Worm (Caenorhabditis elegans): ENCODE data around the gene ugt-55.

The ugt-55 gene

DNA sequence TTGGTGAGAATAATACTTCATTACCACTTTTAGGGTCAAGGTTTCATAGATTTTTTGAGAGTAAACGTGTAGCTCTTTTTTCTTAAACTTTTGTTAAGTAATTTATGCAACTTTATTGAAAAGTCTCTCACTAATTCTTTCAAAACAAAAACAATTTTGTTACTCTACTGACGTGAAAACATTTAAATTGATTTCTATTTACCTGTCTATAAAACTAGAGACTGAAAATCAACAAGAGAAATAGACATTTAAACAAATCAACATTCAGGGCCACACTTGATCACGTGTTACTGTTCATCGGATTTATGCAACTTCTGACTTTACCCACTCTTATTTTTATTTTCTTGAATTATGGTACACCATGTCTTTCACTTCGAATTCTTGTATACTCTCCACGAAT lies at the start of gene ugt-55:
ugt-55 (plus strand) TSS at position 301 of the 400 bp plus-strand sequence.
- no peak for TF ChIP-seq W03F9.2 (tag; optimal IDR thresholded peaks at IDR 0.05)
- TF ChIP-seq dao-5 (tag; optimal IDR thresholded peaks at IDR 0.05): no peak
- no peak for TF ChIP-seq him-1 (tag; optimal IDR thresholded peaks at IDR 0.05)

- no peak for TF ChIP-seq dao-5 (tag; optimal IDR thresholded peaks at IDR 0.05)
- no peak for TF ChIP-seq him-1 (tag; optimal IDR thresholded peaks at IDR 0.05)
- no peak for TF ChIP-seq W03F9.2 (tag; optimal IDR thresholded peaks at IDR 0.05)
These were observed 47.8 kb upstream of the ugt-55 start for ce11 chrV:12208678-12209077.

- TF ChIP-seq him-1 (tag; optimal IDR thresholded peaks at IDR 0.05) (no peak), W03F9.2 (tag; optimal IDR thresholded peaks at IDR 0.05) (no peak), dao-5 (tag; optimal IDR thresholded peaks at IDR 0.05) (no peak)
These were observed 46.5 kb upstream of the ugt-55 start for ce11 chrV:12209951-12210350.

DNA sequence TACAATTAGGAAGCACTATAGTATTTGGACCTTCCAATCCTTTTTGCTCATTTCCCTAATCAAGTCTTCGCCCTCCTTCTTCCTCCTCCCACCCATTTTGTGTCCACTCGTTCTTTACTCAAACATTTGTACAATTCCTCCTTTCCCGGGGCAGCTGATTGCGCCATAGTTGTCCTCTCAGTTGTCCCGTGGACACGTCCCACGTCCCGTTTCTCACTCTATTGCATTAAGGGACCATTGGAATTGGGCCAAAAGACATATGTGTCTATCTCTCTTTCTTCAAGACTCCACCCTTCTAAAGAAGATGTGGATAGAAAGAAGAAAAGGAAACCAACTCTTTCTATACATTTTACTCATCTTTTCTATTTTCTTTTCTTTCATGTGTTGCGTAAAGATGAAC lies 45.4 kb upstream of the ugt-55 start:
- TF ChIP-seq dao-5 (tag; optimal IDR thresholded peaks at IDR 0.05) (no peak), W03F9.2 (tag; optimal IDR thresholded peaks at IDR 0.05) (no peak), him-1 (tag; optimal IDR thresholded peaks at IDR 0.05) (no peak)

- no peak for TF ChIP-seq W03F9.2 (tag; optimal IDR thresholded peaks at IDR 0.05)
- no peak for TF ChIP-seq him-1 (tag; optimal IDR thresholded peaks at IDR 0.05)
- TF ChIP-seq dao-5 (tag; optimal IDR thresholded peaks at IDR 0.05): no peak
These were observed 43.5 kb upstream of the ugt-55 start, which contains the start of gene vab-8 for ce11 chrV:12213027-12213426. Gene vab-8 (plus strand): TSS chrV:12213327.

DNA sequence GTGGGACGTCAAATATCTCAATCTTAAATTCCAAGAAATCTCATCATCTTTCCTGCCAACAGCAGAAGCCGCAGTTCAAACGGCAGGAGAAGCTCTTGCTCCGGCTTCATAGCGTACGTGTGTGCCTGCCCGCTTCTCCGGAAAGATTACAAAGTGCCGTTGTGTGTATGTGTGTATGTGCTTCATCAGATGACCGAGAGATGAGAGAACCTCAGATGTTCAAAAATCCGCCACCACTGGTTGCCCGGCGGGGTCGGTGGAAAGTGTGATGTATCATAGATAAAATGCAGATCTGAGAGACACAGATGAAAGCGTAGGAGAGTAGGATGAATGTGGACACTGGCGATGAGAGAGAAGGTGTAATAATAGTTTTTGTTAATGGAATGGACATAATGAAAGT lies 23.1 kb upstream of the ugt-55 start:
- TF ChIP-seq him-1 (tag; optimal IDR thresholded peaks at IDR 0.05): no peak
- TF ChIP-seq W03F9.2 (tag; optimal IDR thresholded peaks at IDR 0.05): no peak
- TF ChIP-seq dao-5 (tag; optimal IDR thresholded peaks at IDR 0.05): no peak

- no peak for TF ChIP-seq him-1 (tag; optimal IDR thresholded peaks at IDR 0.05)
- TF ChIP-seq dao-5 (tag; optimal IDR thresholded peaks at IDR 0.05): no peak
- no peak for TF ChIP-seq W03F9.2 (tag; optimal IDR thresholded peaks at IDR 0.05)
These were observed 22.0 kb upstream of the ugt-55 start, which contains the start of gene myo-3 for ce11 chrV:12234293-12235004. Gene myo-3 (minus strand): TSS chrV:12234343.

DNA sequence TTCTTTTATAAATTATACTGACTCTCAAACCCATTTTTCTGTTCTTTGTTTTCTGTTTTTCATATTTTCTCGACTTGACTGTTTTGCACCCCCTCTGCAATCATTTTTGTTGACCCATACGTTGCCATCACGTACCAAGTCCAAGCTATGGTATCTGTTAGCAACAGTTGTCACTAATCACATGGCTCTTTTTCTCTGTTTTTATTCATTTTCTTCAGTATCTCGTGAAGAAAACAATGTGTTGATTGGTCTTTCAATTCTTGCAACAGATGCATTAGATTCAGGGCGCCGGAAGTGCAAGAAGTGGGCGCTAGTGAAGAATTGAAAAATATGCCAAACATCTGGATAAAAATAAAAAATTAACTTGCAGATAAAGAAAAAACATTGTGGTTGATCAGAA lies 21.0 kb upstream of the ugt-55 start:
- TF ChIP-seq W03F9.2 (tag; optimal IDR thresholded peaks at IDR 0.05) (no peak), dao-5 (tag; optimal IDR thresholded peaks at IDR 0.05) (no peak), him-1 (tag; optimal IDR thresholded peaks at IDR 0.05) (no peak)

DNA sequence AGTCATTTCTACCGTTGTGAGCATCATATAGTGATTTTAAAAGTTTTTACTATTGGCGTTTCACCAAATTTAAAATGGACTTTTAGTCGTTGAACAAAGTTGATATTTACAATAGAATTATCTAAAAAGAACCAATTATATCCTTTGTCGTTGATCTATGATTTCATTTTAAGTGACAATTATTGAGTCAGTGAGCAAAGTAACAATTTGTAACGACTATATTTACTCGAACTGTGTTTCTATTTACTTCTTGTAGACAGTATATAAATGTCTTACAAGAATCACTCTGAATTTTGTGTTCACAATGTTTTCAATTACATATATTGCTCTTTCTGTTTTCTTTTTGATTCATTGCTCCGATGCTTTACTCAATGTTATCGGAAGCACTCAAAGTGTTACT lies 15.4 kb upstream of the ugt-55 start, which contains the start of gene ttr-22:
ttr-22 (plus strand) TSS at position 301 of the 400 bp plus-strand sequence.
- TF ChIP-seq dao-5 (tag; optimal IDR thresholded peaks at IDR 0.05) (no peak), him-1 (tag; optimal IDR thresholded peaks at IDR 0.05) (no peak), W03F9.2 (tag; optimal IDR thresholded peaks at IDR 0.05) (no peak)

DNA sequence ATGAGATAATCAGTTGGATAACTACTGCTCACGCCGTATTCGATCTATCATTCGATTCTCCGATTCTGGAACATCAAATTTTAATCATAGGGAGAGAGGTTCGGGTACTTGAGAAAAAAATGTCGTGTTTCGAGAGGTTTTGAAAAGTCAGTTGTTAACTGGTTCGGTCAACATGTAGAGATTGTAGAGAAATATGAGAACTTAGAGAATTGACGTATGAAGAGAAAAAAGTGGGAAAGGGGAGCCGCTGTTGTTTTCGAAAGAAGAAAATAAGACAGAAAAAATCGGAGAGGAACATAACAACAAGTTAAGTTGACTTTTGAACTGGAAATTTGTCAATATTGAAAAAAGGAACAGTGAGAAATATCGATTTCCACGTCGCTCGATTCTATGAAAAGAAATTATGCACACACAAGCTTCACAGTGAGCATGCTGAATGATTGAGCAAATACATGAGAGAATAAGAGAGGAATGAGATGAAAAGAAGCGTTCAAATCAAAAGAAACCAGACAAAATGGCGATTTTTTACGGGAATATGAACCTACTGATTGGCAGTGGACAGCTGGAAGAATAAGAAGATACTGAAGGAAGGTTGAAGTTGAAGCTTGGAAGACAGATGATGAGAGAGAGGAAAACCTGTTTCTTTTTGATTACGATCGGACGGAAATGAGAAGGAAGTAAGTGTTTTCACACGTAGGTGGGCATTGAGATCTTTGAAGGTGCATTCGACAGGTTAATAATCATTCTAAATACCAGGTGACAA lies 11.3 kb upstream of the ugt-55 start, which contains the start of the genes T04H1.13, slfl-5 and rad-50:
T04H1.13 (minus strand) TSS at position 51 of the 763 bp plus-strand sequence.
slfl-5 (minus strand) TSS at position 65 of the 763 bp plus-strand sequence.
rad-50 (plus strand) TSS at position 667 of the 763 bp plus-strand sequence.
- TF ChIP-seq him-1 (tag; optimal IDR thresholded peaks at IDR 0.05) (no peak), W03F9.2 (tag; optimal IDR thresholded peaks at IDR 0.05) (no peak), dao-5 (tag; optimal IDR thresholded peaks at IDR 0.05) (no peak)

- TF ChIP-seq dao-5 (tag; optimal IDR thresholded peaks at IDR 0.05) (no peak), W03F9.2 (tag; optimal IDR thresholded peaks at IDR 0.05) (no peak), him-1 (tag; optimal IDR thresholded peaks at IDR 0.05) (no peak)
These were observed 10.6 kb upstream of the ugt-55 start for ce11 chrV:12245777-12246452.

DNA sequence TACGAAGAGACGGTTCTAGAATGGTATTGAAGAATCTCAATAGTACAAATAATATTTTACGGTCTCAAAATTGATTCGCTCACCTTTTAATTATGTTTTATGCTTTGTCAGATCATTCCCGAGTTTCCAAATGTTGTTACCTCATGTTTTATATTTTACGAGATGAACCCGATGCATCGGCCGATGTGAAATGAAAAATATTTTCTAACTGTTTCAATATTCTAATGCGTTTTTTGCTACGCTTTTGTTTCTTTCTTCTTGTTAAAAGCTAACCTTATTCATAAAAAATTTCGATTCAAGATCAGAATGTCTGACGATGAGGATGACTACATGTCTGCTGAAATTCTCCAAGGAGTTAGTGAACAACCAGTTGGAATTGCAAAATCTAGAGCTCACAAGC lies 5.5 kb upstream of the ugt-55 start, which contains the start of gene T04H1.5:
T04H1.5 (plus strand) TSS at position 301 of the 400 bp plus-strand sequence.
- TF ChIP-seq dao-5 (tag; optimal IDR thresholded peaks at IDR 0.05): no peak
- TF ChIP-seq him-1 (tag; optimal IDR thresholded peaks at IDR 0.05): no peak
- no peak for TF ChIP-seq W03F9.2 (tag; optimal IDR thresholded peaks at IDR 0.05)

- TF ChIP-seq dao-5 (tag; optimal IDR thresholded peaks at IDR 0.05) (no peak), W03F9.2 (tag; optimal IDR thresholded peaks at IDR 0.05) (no peak), him-1 (tag; optimal IDR thresholded peaks at IDR 0.05) (no peak)
These were observed 4.2 kb upstream of the ugt-55 start, which contains the start of gene lrx-1 for ce11 chrV:12252272-12252671. Gene lrx-1 (plus strand): TSS chrV:12252572.
